Worm (Caenorhabditis elegans) whole organism, late embryonic: ENCODE measurements around the gene K10D11.7.

Source experiments
- ama-1 ChIP-seq: fragments of 150-350 bp; optimal IDR thresholded peaks from 2 replicates; lab custom pipeline; 2014
- ceh-18 ChIP-seq: sonication (generic microtip); optimal IDR thresholded peaks from 2 replicates; lab custom pipeline; 2016; ENCODE audit warnings: missing genetic modification characterization, missing compliant biosample characterization
- ceh-19 ChIP-seq: fragments of 200-800 bp; sonication (Bioruptor generic); optimal IDR thresholded peaks from 2 replicates; lab custom pipeline; 2018; ENCODE audit warnings: mild to moderate bottlenecking, missing genetic modification characterization, missing compliant biosample characterization
- ceh-24 ChIP-seq: sonication (generic microtip); optimal IDR thresholded peaks from 2 replicates; lab custom pipeline; 2016; ENCODE audit warnings: mild to moderate bottlenecking, missing genetic modification characterization, missing compliant biosample characterization
- ceh-30 ChIP-seq: fragments of 150-350 bp; optimal IDR thresholded peaks from 2 replicates; lab custom pipeline; 2014; ENCODE audit warnings: missing biosample characterization, missing genetic modification characterization
- ceh-31 ChIP-seq: sonication (generic microtip); optimal IDR thresholded peaks from 2 replicates; lab custom pipeline; 2016; ENCODE audit warnings: missing genetic modification characterization, missing compliant biosample characterization
- ceh-6 ChIP-seq: fragments of 200-800 bp; sonication (Bioruptor generic); optimal IDR thresholded peaks from 2 replicates; lab custom pipeline; 2018; ENCODE audit warnings: mild to moderate bottlenecking, missing genetic modification characterization, missing compliant biosample characterization
- elt-2 ChIP-seq: sonication (generic microtip); optimal IDR thresholded peaks from 2 replicates; lab custom pipeline; 2016; ENCODE audit warnings: missing genetic modification reagents, missing genetic modification characterization, missing compliant biosample characterization
- fkh-10 ChIP-seq: fragments of 150-350 bp; optimal IDR thresholded peaks from 2 replicates; lab custom pipeline; 2014; ENCODE audit warnings: missing biosample characterization, missing genetic modification reagents, missing genetic modification characterization
- hlh-30 ChIP-seq: sonication (generic microtip); optimal IDR thresholded peaks from 2 replicates; lab custom pipeline; 2017; ENCODE audit warnings: antibody characterized with exemption, missing genetic modification characterization, missing compliant biosample characterization; ENCODE audit not compliant: insufficient read depth
- hlh-8 ChIP-seq: sonication (generic microtip); optimal IDR thresholded peaks from 2 replicates; lab custom pipeline; 2016; ENCODE audit warnings: missing genotype, missing genetic modification characterization, missing compliant biosample characterization
- madf-2 ChIP-seq: sonication (generic microtip); optimal IDR thresholded peaks from 2 replicates; lab custom pipeline; 2017; ENCODE audit warnings: missing genetic modification characterization, missing compliant biosample characterization
- unc-42 ChIP-seq: sonication (generic microtip); optimal IDR thresholded peaks from 2 replicates; lab custom pipeline; 2016; ENCODE audit warnings: missing genotype, missing genetic modification characterization, missing compliant biosample characterization

- TF ChIP-seq fkh-10 (GFP tag; lab: Kevin White, UChicago): no peak
- no peak for TF ChIP-seq ama-1 (lab: Kevin White, UChicago)
- no peak for TF ChIP-seq madf-2 (tag; lab: Kevin White, UChicago)
- no peak for TF ChIP-seq ceh-24 (tag; lab: Kevin White, UChicago)
- TF ChIP-seq elt-2: no peak
- no peak for TF ChIP-seq hlh-30
- no peak for TF ChIP-seq ceh-18 (tag; lab: Kevin White, UChicago)
- no peak for TF ChIP-seq ceh-6 (GFP tag; lab: Kevin White, UChicago)
- TF ChIP-seq ceh-31: no peak
- no peak for TF ChIP-seq ceh-19 (GFP tag; lab: Kevin White, UChicago)
- TF ChIP-seq hlh-8 (tag; lab: Kevin White, UChicago): no peak
- no peak for TF ChIP-seq unc-42 (tag; lab: Kevin White, UChicago)
- no peak for TF ChIP-seq ceh-30 (tag; lab: Kevin White, UChicago)
Measured at ce11 chrIV:12989355-12989754, 6.4 kb downstream of the K10D11.7 start, which contains the start of gene K10D11.6.
